Fruit fly (Drosophila melanogaster) whole organism, embryonic: ENCODE measurements around the gene CG15498.

Source experiments
- CG10321 ChIP-seq: fragments of 200-800 bp; sonication (Bioruptor generic); IDR thresholded peaks from 2 replicates; pipeline ENCODE4 v1.3.6; 2022; ENCODE audit warnings: missing biosample characterization, missing genetic modification characterization
- CG11085 ChIP-seq: fragments of 200-800 bp; sonication (Bioruptor generic); IDR thresholded peaks from 2 replicates; pipeline ENCODE4 v1.3.6; 2022; ENCODE audit warnings: missing biosample characterization, missing genetic modification characterization
- CG11560 ChIP-seq: fragments of 200-800 bp; sonication (Bioruptor generic); IDR thresholded peaks from 3 replicates; pipeline ENCODE4 v1.3.6; 2022; ENCODE audit warnings: missing biosample characterization, missing genetic modification characterization
- CG15514 ChIP-seq: fragments of 200-800 bp; sonication (Bioruptor generic); optimal IDR thresholded peaks from 3 replicates; lab custom pipeline; 2017; ENCODE audit warnings: missing biosample characterization, missing genetic modification characterization, mild to moderate bottlenecking, moderate library complexity, missing genetic modification reagents
- CG17361 ChIP-seq: fragments of 200-800 bp; sonication (Bioruptor generic); IDR thresholded peaks from 3 replicates; pipeline ENCODE4 v1.3.6; 2022; ENCODE audit warnings: missing biosample characterization, missing genetic modification characterization
- CG18599 ChIP-seq: fragments of 200-800 bp; sonication (Bioruptor generic); optimal IDR thresholded peaks from 3 replicates; lab custom pipeline; 2017; ENCODE audit warnings: missing biosample characterization, missing genetic modification characterization, mild to moderate bottlenecking, moderate library complexity, missing genetic modification reagents
- CG30403 ChIP-seq: fragments of 200-800 bp; sonication (Bioruptor generic); optimal IDR thresholded peaks from 3 replicates; lab custom pipeline; 2016; ENCODE audit warnings: missing biosample characterization, missing genetic modification characterization
- CG34376 ChIP-seq: fragments of 200-800 bp; sonication (Bioruptor generic); optimal IDR thresholded peaks from 2 replicates; lab custom pipeline; 2018; ENCODE audit warnings: missing biosample characterization, mild to moderate bottlenecking, missing genetic modification characterization
- CG4617 ChIP-seq: fragments of 200-800 bp; sonication (Bioruptor generic); optimal IDR thresholded peaks from 3 replicates; lab custom pipeline; 2016; ENCODE audit warnings: missing biosample characterization, missing genetic modification characterization, borderline replicate concordance
- CG4820 ChIP-seq: fragments of 200-800 bp; sonication (Bioruptor generic); optimal IDR thresholded peaks from 3 replicates; lab custom pipeline; 2016; ENCODE audit warnings: missing biosample characterization, missing genetic modification characterization
- CG6272 ChIP-seq: fragments of 200-800 bp; sonication (Bioruptor generic); IDR thresholded peaks from 2 replicates; pipeline ENCODE4 v1.3.6; 2022; ENCODE audit warnings: missing biosample characterization, missing genetic modification characterization
- CG6813 ChIP-seq: fragments of 200-800 bp; sonication (Bioruptor generic); optimal IDR thresholded peaks from 2 replicates; lab custom pipeline; 2017; ENCODE audit warnings: missing biosample characterization, missing genetic modification characterization, mild to moderate bottlenecking, moderate library complexity, missing genetic modification reagents
- CG7839 ChIP-seq: fragments of 200-800 bp; sonication (Bioruptor generic); optimal IDR thresholded peaks from 3 replicates; lab custom pipeline; 2018; ENCODE audit warnings: missing biosample characterization, mild to moderate bottlenecking, missing genetic modification characterization, moderate library complexity
- CG8089 ChIP-seq: fragments of 200-800 bp; sonication (Bioruptor generic); optimal IDR thresholded peaks from 3 replicates; lab custom pipeline; 2016; ENCODE audit warnings: missing biosample characterization, missing genetic modification characterization
- CG8478 ChIP-seq: fragments of >200 bp; optimal IDR thresholded peaks from 2 replicates; lab custom pipeline; 2018
- CG9797 ChIP-seq: fragments of 200-800 bp; sonication (Bioruptor generic); optimal IDR thresholded peaks from 3 replicates; lab custom pipeline; 2018; ENCODE audit warnings: missing biosample characterization, mild to moderate bottlenecking, missing genetic modification characterization
- CrebB ChIP-seq: fragments of 200-800 bp; sonication (Bioruptor generic); optimal IDR thresholded peaks from 3 replicates; lab custom pipeline; 2018; ENCODE audit warnings: missing biosample characterization, mild to moderate bottlenecking, missing genetic modification characterization
- ERR ChIP-seq: fragments of 200-800 bp; sonication (Bioruptor generic); optimal IDR thresholded peaks from 2 replicates; lab custom pipeline; 2016; ENCODE audit warnings: missing biosample characterization, missing genetic modification characterization
- Eip74EF ChIP-seq, 2 experiments: fragments of 200-800 bp in 1 of 2; fragments of >200 bp in 1 of 2; sonication (Bioruptor generic) in 1 of 2; optimal IDR thresholded peaks; 2 replicates each; lab custom pipeline; 2017 to 2019; ENCODE audit warnings: missing biosample characterization in 2 of 2, missing genetic modification characterization in 2 of 2, mild to moderate bottlenecking in 1 of 2, moderate library complexity in 1 of 2
- Hmr ChIP-seq: fragments of 200-800 bp; sonication (Bioruptor generic); optimal IDR thresholded peaks from 3 replicates; lab custom pipeline; 2017; ENCODE audit warnings: mild to moderate bottlenecking, missing biosample characterization, missing genetic modification reagents, missing genetic modification characterization
- Hmx ChIP-seq: fragments of 200-800 bp; sonication (Bioruptor generic); optimal IDR thresholded peaks from 2 replicates; lab custom pipeline; 2016; ENCODE audit warnings: missing biosample characterization, missing genetic modification characterization
- NC2α ChIP-seq: fragments of 200-800 bp; sonication (Bioruptor generic); optimal IDR thresholded peaks from 2 replicates; lab custom pipeline; 2016; ENCODE audit warnings: missing biosample characterization, missing genetic modification characterization
- Nf-YC ChIP-seq: fragments of 200-800 bp; optimal IDR thresholded peaks from 3 replicates; lab custom pipeline; 2019; ENCODE audit warnings: missing biosample characterization, mild to moderate bottlenecking, missing genetic modification characterization, moderate library complexity
- Pdp1 ChIP-seq, 2 experiments: fragments of 200-800 bp; sonication (Bioruptor generic); optimal IDR thresholded peaks; 3 replicates each; lab custom pipeline; 2016; ENCODE audit warnings: missing biosample characterization in 2 of 2, missing genetic modification characterization in 2 of 2, mild to moderate bottlenecking in 1 of 2, moderate library complexity in 1 of 2
- Sox100B ChIP-seq: fragments of 200-800 bp; sonication (Bioruptor generic); optimal IDR thresholded peaks from 3 replicates; lab custom pipeline; 2018; ENCODE audit warnings: missing biosample characterization, mild to moderate bottlenecking, missing genetic modification characterization
- ab ChIP-seq: fragments of 200-800 bp; sonication (Bioruptor generic); optimal IDR thresholded peaks from 2 replicates; lab custom pipeline; 2016; ENCODE audit warnings: missing biosample characterization, missing genetic modification characterization
- cato ChIP-seq: fragments of 200-800 bp; sonication (Bioruptor generic); optimal IDR thresholded peaks from 2 replicates; lab custom pipeline; 2016; ENCODE audit warnings: missing biosample characterization, missing genetic modification characterization, borderline replicate concordance
- cg ChIP-seq: fragments of 200-800 bp; sonication (Bioruptor generic); optimal IDR thresholded peaks from 3 replicates; lab custom pipeline; 2019; ENCODE audit warnings: missing biosample characterization, mild to moderate bottlenecking, missing genetic modification characterization, moderate library complexity
- dati ChIP-seq: fragments of 200-800 bp; sonication (Bioruptor generic); IDR thresholded peaks from 2 replicates; pipeline ENCODE4 v1.3.6; 2022; ENCODE audit warnings: missing biosample characterization, missing genetic modification characterization
- esg ChIP-seq: fragments of 200-800 bp; sonication (Bioruptor generic); conservative IDR thresholded peaks from 2 replicates; pipeline ENCODE4 v1.3.6; 2022; ENCODE audit warnings: missing biosample characterization, missing genetic modification characterization
- fd3F ChIP-seq: fragments of 200-800 bp; sonication (Bioruptor generic); optimal IDR thresholded peaks from 2 replicates; lab custom pipeline; 2018; ENCODE audit warnings: missing biosample characterization, mild to moderate bottlenecking, missing genetic modification characterization, moderate library complexity
- grn ChIP-seq: fragments of 200-800 bp; sonication (Bioruptor generic); optimal IDR thresholded peaks from 3 replicates; lab custom pipeline; 2017; ENCODE audit warnings: missing biosample characterization, missing genetic modification characterization
- gt ChIP-seq: fragments of 200-800 bp; sonication (Bioruptor generic); IDR thresholded peaks from 2 replicates; pipeline ENCODE4 v1.3.6; 2022; ENCODE audit warnings: missing biosample characterization, missing genetic modification characterization
- hth ChIP-seq: fragments of >200 bp; optimal IDR thresholded peaks from 2 replicates; lab custom pipeline; 2017; ENCODE audit warnings: inconsistent platforms
- ind ChIP-seq: fragments of 200-800 bp; sonication (Bioruptor generic); optimal IDR thresholded peaks from 3 replicates; lab custom pipeline; 2016; ENCODE audit warnings: missing biosample characterization, missing genetic modification characterization
- mam ChIP-seq: fragments of 200-800 bp; sonication (Bioruptor generic); optimal IDR thresholded peaks from 3 replicates; lab custom pipeline; 2016; ENCODE audit warnings: missing biosample characterization, missing genetic modification characterization
- mirr ChIP-seq: fragments of 200-800 bp; sonication (Bioruptor generic); optimal IDR thresholded peaks from 3 replicates; lab custom pipeline; 2018; ENCODE audit warnings: missing biosample characterization, mild to moderate bottlenecking, missing genetic modification characterization
- nerfin-1 ChIP-seq: fragments of 200-800 bp; sonication (Bioruptor generic); optimal IDR thresholded peaks from 3 replicates; lab custom pipeline; 2019; ENCODE audit warnings: missing biosample characterization, mild to moderate bottlenecking, missing genetic modification characterization, moderate library complexity
- nerfin-2 ChIP-seq: fragments of 200-800 bp; sonication (Bioruptor generic); IDR thresholded peaks from 2 replicates; pipeline ENCODE4 v1.3.6; 2022; ENCODE audit warnings: missing biosample characterization, missing genetic modification characterization; ENCODE audit not compliant: partially characterized antibody
- psq ChIP-seq: fragments of 200-800 bp; sonication (Bioruptor generic); optimal IDR thresholded peaks from 2 replicates; lab custom pipeline; 2017; ENCODE audit warnings: missing biosample characterization, missing genetic modification characterization
- ranshi ChIP-seq: fragments of 200-800 bp; sonication (Bioruptor generic); IDR thresholded peaks from 2 replicates; pipeline ENCODE4 v1.3.6; 2022; ENCODE audit warnings: missing biosample characterization, missing genetic modification characterization
- schlank ChIP-seq: fragments of 200-800 bp; sonication (Bioruptor generic); optimal IDR thresholded peaks from 2 replicates; lab custom pipeline; 2018; ENCODE audit warnings: missing biosample characterization, mild to moderate bottlenecking, missing genetic modification characterization
- sim ChIP-seq: fragments of 200-800 bp; sonication (Bioruptor generic); IDR thresholded peaks from 2 replicates; pipeline ENCODE4 v1.3.6; 2022; ENCODE audit warnings: missing biosample characterization, missing genetic modification characterization
- stc ChIP-seq: fragments of 200-800 bp; sonication (Bioruptor generic); IDR thresholded peaks from 2 replicates; pipeline ENCODE4 v1.3.6; 2022; ENCODE audit warnings: missing biosample characterization, missing genetic modification characterization
- tll ChIP-seq, 2 experiments: fragments of 200-800 bp in 1 of 2; fragments of >200 bp in 1 of 2; sonication (Bioruptor generic) in 1 of 2; optimal IDR thresholded peaks; 2 replicates each; lab custom pipeline; 2017 to 2019; ENCODE audit warnings: missing biosample characterization in 2 of 2, missing genetic modification characterization in 2 of 2, mild to moderate bottlenecking in 1 of 2, moderate library complexity in 1 of 2
- toy ChIP-seq: fragments of 200-800 bp; sonication (Bioruptor generic); IDR thresholded peaks from 2 replicates; pipeline ENCODE4 v1.3.6; 2022; ENCODE audit warnings: missing biosample characterization, missing genetic modification characterization
- ttk ChIP-seq: fragments of 200-800 bp; sonication (Bioruptor generic); IDR thresholded peaks from 2 replicates; pipeline ENCODE4 v2.1.2; 2022; ENCODE audit warnings: missing biosample characterization, missing genetic modification characterization
- twi ChIP-seq: fragments of 200-800 bp; optimal IDR thresholded peaks from 2 replicates; lab custom pipeline; 2019; ENCODE audit warnings: missing biosample characterization, mild to moderate bottlenecking, missing genetic modification characterization, moderate library complexity
- usp ChIP-seq: fragments of >200 bp; optimal IDR thresholded peaks from 2 replicates; lab custom pipeline; 2017; ENCODE audit warnings: missing biosample characterization, missing genetic modification characterization
- wor ChIP-seq: fragments of 200-800 bp; sonication (Bioruptor generic); IDR thresholded peaks from 2 replicates; pipeline ENCODE4 v1.3.6; 2022; ENCODE audit warnings: missing biosample characterization, missing genetic modification characterization

Gene CG15498

DNA sequence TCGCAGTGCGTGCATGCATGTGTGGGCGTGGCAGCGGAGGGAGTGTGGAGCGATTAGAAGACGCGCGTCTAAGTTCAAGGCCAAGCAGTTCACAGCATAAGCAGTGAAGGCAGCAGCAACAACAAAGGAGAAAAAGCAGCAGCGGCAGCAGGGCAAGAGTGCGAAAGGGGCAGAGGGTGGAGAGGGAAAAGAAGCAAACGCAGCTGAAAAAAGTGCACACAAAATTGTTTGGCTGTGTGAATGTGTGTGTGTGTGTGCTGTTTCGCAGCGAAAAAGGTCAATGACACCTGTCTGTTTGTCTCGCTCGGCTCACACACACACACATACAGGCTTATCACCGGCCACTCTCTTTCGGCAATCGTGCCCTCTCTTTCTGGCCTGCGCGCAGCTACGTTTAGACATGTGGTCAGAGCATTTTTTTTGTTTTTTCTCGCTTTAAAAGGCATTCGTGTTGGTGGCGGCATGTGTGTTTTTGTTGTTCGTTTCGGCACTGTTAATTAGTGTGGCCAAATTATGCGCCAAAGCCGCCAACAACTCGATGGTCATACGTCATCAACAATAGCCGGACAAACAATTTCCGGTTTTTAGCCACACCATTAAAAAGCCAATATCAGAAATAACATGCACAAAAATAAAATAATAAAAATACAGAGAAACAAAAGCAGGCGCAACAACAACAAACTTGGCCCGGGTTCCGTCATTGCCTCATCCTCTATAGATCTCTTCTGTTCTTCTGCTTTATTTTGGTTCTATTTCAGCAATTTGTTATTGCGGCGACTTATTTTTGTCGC lies 47.3 kb upstream of the CG15498 start:
- TF ChIP-seq grn (GFP tag; lab: Kevin White, UChicago) (peak; percentile 8), NC2α (no peak), nerfin-2 (GFP tag; lab: Robert Waterston, UW) (no peak), CG8478 (lab: Kevin White, UChicago) (peak; percentile 76), hth (lab: Kevin White, UChicago) (no peak), ttk (GFP tag; lab: Robert Waterston, UW) (no peak), stc (GFP tag; lab: Robert Waterston, UW) (no peak), CG4617 (GFP tag; lab: Kevin White, UChicago) (no peak), dati (GFP tag; lab: Robert Waterston, UW) (no peak), Hmx (no peak), tll (GFP tag; optimal IDR thresholded peaks at IDR 0.05; lab: Kevin White, UChicago) (peak in 1 of 2 experiments; percentile 84), cg (GFP tag; lab: Kevin White, UChicago) (peak; percentile 94), fd3F (GFP tag; lab: Kevin White, UChicago) (no peak), psq (peak; percentile 66), nerfin-1 (tag; lab: Kevin White, UChicago) (peak; percentile 8), CG8089 (GFP tag; lab: Kevin White, UChicago) (no peak), cato (GFP tag; lab: Kevin White, UChicago) (no peak), CrebB (tag; lab: Kevin White, UChicago) (no peak), CG4820 (GFP tag; lab: Kevin White, UChicago) (no peak), mam (no peak), CG17361 (GFP tag; lab: Robert Waterston, UW) (no peak), CG34376 (peak; percentile 66), CG10321 (GFP tag; lab: Robert Waterston, UW) (no peak), ERR (GFP tag; lab: Kevin White, UChicago) (no peak), mirr (GFP tag; lab: Kevin White, UChicago) (peak; percentile 26), wor (no peak), twi (peak; percentile 92), CG30403 (no peak), Nf-YC (tag; lab: Kevin White, UChicago) (peak; percentile 62), Pdp1 (GFP tag; optimal IDR thresholded peaks at IDR 0.05; lab: Kevin White, UChicago) (no peak), sim (GFP tag; lab: Robert Waterston, UW) (no peak), CG15514 (GFP tag; lab: Kevin White, UChicago) (peak; percentile 4), toy (GFP tag; lab: Robert Waterston, UW) (no peak), CG11085 (GFP tag; lab: Robert Waterston, UW) (no peak), CG9797 (GFP tag; lab: Kevin White, UChicago) (peak; percentile 23), gt (GFP tag; lab: Robert Waterston, UW) (no peak), esg (GFP tag; lab: Robert Waterston, UW) (no peak), Hmr (GFP tag; lab: Kevin White, UChicago) (peak; percentile 11), usp (GFP tag; lab: Kevin White, UChicago) (peak; percentile 25), CG18599 (GFP tag; lab: Kevin White, UChicago) (peak; percentile 35), Sox100B (GFP tag; lab: Kevin White, UChicago) (no peak), CG11560 (tag; lab: Robert Waterston, UW) (no peak), CG6272 (GFP tag; lab: Robert Waterston, UW) (no peak), schlank (tag; lab: Kevin White, UChicago) (no peak), ab (GFP tag; lab: Kevin White, UChicago) (no peak), CG6813 (peak; percentile 3), CG7839 (tag; lab: Kevin White, UChicago) (no peak), ranshi (GFP tag; lab: Robert Waterston, UW) (no peak), ind (GFP tag; lab: Kevin White, UChicago) (no peak), Eip74EF (GFP tag; optimal IDR thresholded peaks at IDR 0.05; lab: Kevin White, UChicago) (peak in 1 of 2 experiments; percentile 76)
